Fruit fly (Drosophila melanogaster): ENCODE measurements around the gene CG15546.

- no peak for TF ChIP-seq CG8478 (optimal IDR thresholded peaks at IDR 0.05)
- peak; percentile 25 for TF ChIP-seq psq (optimal IDR thresholded peaks at IDR 0.05)
- no peak for TF ChIP-seq Dll (optimal IDR thresholded peaks at IDR 0.05)
- TF ChIP-seq EcR (GFP tag; optimal IDR thresholded peaks at IDR 0.05) = no peak
These were observed 11.9 kb upstream of the CG15546 start for dm6 chr3R:30887711-30888549.
